Worm (Caenorhabditis elegans): ENCODE results near the gene nduf-2.2.

The nduf-2.2 gene

DNA sequence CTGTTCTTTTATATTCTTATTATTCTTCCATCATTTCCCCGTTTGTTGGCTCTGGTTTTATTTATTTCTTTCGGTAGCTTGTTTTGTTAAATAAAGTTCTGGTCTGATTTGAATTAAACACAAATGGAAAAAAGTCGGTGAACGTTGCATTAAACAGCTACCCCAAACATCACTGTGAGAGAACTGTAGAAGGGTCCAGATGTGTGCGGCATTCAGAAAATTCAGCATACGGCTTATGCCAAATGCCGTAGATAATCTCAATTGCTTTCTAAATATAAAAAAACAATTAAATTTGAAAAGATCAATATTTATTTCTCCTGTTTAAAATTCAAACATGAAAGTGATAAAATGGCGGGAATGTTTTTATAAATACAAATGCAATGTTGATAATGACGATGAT lies 25.2 kb upstream of the nduf-2.2 start:
- TF ChIP-seq lsl-1 (GFP tag; optimal IDR thresholded peaks at IDR 0.05) (peak; percentile 32), mes-4 (tag; optimal IDR thresholded peaks at IDR 0.05) (no peak), let-607 (tag; optimal IDR thresholded peaks at IDR 0.05) (no peak), B0336.3 (GFP tag; IDR thresholded peaks at IDR 0.05) (0 out of 2 replicates have a peak, but pooled peaks have one; percentile 29), repo-1 (tag; optimal IDR thresholded peaks at IDR 0.05) (no peak), hrde-1 (tag; optimal IDR thresholded peaks at IDR 0.05; ENCODE audit: borderline replicate concordance) (peak; percentile 40), hsf-1 (GFP tag; IDR thresholded peaks at IDR 0.05) (0 out of 2 replicates have a peak, but pooled peaks have one; percentile 52), dpff-1 (tag; optimal IDR thresholded peaks at IDR 0.05) (no peak), ets-4 (GFP tag; optimal IDR thresholded peaks at IDR 0.05) (no peak), Y53G8AR.9 (GFP tag; conservative IDR thresholded peaks at IDR 0.05) (peak; percentile 41; the same call in 1 of the 2 replicates), Y56A3A.18 (GFP tag; IDR thresholded peaks at IDR 0.05) (peak; percentile 14; the same call in 1 of the 2 replicates), xnd-1 (tag; optimal IDR thresholded peaks at IDR 0.05) (peak; percentile 1), F49E8.2 (tag; optimal IDR thresholded peaks at IDR 0.05; ENCODE audit: insufficient read depth) (no peak), hlh-26 (GFP tag; conservative IDR thresholded peaks at IDR 0.05) (no peak), fkh-3 (tag; optimal IDR thresholded peaks at IDR 0.05) (no peak), unc-62 (GFP tag; optimal IDR thresholded peaks at IDR 0.05) (no peak), B0035.1 (tag; optimal IDR thresholded peaks at IDR 0.05) (no peak), F22D6.2 (tag; optimal IDR thresholded peaks at IDR 0.05) (no peak), Y79H2A.3 (GFP tag; conservative IDR thresholded peaks at IDR 0.05) (0 out of 2 replicates have a peak, but pooled peaks have one; percentile 25), lin-26 (GFP tag; IDR thresholded peaks at IDR 0.05) (no peak), unc-130 (GFP tag; optimal IDR thresholded peaks at IDR 0.05) (peak; percentile 41), tlf-1 (GFP tag; optimal IDR thresholded peaks at IDR 0.05) (no peak), ama-1 (optimal IDR thresholded peaks at IDR 0.05) (no peak), ama-1 (GFP tag; optimal IDR thresholded peaks at IDR 0.05) (no peak), lin-54 (GFP tag; optimal IDR thresholded peaks at IDR 0.05) (peak; percentile 19), somi-1 (GFP tag; optimal IDR thresholded peaks at IDR 0.05) (no peak), him-1 (tag; optimal IDR thresholded peaks at IDR 0.05) (peak; percentile 84), atf-7 (tag; optimal IDR thresholded peaks at IDR 0.05) (no peak), Y67H2A.10 (GFP tag; conservative IDR thresholded peaks at IDR 0.05) (no peak), C17E4.6 (GFP tag; IDR thresholded peaks at IDR 0.05) (0 out of 2 replicates have a peak, but pooled peaks have one; percentile 46), D2030.7 (GFP tag; IDR thresholded peaks at IDR 0.05) (peak; percentile 43; the same call in 1 of the 2 replicates), ceh-58 (GFP tag; IDR thresholded peaks at IDR 0.05) (no peak), madf-6 (GFP tag; IDR thresholded peaks at IDR 0.05) (0 out of 2 replicates have a peak, but pooled peaks have one; percentile 25), snpc-3.4 (tag; optimal IDR thresholded peaks at IDR 0.05) (peak; percentile 55)

DNA sequence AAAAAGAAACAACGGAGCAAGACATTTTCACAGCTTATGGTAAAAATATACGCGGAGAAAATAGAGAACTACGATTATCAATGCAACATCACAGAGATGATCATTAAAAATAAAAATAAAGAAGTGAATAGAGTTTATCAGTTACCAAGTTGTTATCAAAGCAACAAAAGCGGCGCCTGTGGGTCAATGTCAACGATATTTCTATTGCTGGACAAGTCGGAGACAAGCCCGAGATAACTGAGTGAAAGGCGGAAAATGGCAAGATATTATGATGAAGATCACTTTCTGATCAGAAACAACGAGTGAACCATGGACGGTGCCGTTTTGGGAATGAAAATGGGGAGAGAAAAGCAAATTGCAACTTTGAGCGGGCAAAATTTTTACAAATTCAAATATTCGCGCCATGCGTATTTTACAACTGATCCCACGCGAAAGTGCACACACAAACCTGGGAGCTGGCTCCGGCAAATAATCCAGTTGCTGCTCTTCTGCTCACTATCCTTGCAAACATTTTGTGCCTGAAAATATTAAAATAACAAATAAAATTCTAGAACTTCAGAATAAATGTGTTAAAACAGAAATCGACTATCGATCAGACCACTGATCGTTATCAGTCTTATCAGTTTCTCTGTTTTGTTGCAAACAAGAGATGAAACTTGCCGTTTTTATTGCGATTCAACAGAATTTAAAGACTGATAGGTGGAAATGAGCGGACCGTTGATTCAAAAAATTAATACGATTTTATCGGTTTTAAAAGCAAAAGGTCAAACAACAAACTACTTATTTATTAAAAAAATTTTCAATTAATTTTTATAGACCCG lies 22.5 kb upstream of the nduf-2.2 start, which contains the start of gene mel-32:
Gene mel-32 (minus strand): TSS at position 696 of the 821 bp plus-strand sequence.
- TF ChIP-seq ama-1 (optimal IDR thresholded peaks at IDR 0.05) (no peak), ama-1 (GFP tag; optimal IDR thresholded peaks at IDR 0.05) (no peak), lin-54 (GFP tag; optimal IDR thresholded peaks at IDR 0.05) (peak; percentile 80), C17E4.6 (GFP tag; IDR thresholded peaks at IDR 0.05) (peak; percentile 65; the same call in 1 of the 2 replicates), nfya-1 (tag; optimal IDR thresholded peaks at IDR 0.05; ENCODE audit: borderline replicate concordance, insufficient read depth) (no peak), bed-2 (GFP tag; IDR thresholded peaks at IDR 0.05) (no peak), repo-1 (tag; optimal IDR thresholded peaks at IDR 0.05) (peak; percentile 38), aptf-3 (GFP tag; IDR thresholded peaks at IDR 0.05) (no peak), dpl-1 (GFP tag; optimal IDR thresholded peaks at IDR 0.05) (peak; percentile 89), lir-1 (GFP tag; conservative IDR thresholded peaks at IDR 0.05) (peak; percentile 82), rcor-1 (GFP tag; IDR thresholded peaks at IDR 0.05) (no peak), hlh-12 (tag; optimal IDR thresholded peaks at IDR 0.05) (no peak), Y53G8AR.9 (GFP tag; conservative IDR thresholded peaks at IDR 0.05) (peak; percentile 76; the same call in 1 of the 2 replicates), mcd-1 (GFP tag; IDR thresholded peaks at IDR 0.05) (peak; percentile 49), ceh-91 (GFP tag; IDR thresholded peaks at IDR 0.05) (peak; percentile 92), snpc-4 (GFP tag; optimal IDR thresholded peaks at IDR 0.05) (no peak), snpc-4 (tag; optimal IDR thresholded peaks at IDR 0.05) (peak in 1 of 4 experiments; percentile 11), hmg-1.2 (GFP tag; IDR thresholded peaks at IDR 0.05) (peak; percentile 50; the same call in 1 of the 2 replicates), sea-2 (GFP tag; IDR thresholded peaks at IDR 0.05) (no peak)

All from whole organism, young adult.